Fruit fly (Drosophila melanogaster) whole organism, embryonic: ENCODE results near the gene Bacc.
A peak's percentile ranks its signal among the peaks of the same experiment; 100 is the strongest.

ENCODE experiments used
- Bdp1 ChIP-seq: fragments of 200-800 bp; sonication (Bioruptor generic); optimal IDR thresholded peaks from 3 replicates; lab custom pipeline; 2016; ENCODE audit warnings: missing biosample characterization, missing genetic modification characterization
- CG10565 ChIP-seq: fragments of 200-800 bp; sonication (Bioruptor generic); optimal IDR thresholded peaks from 3 replicates; lab custom pipeline; 2016; ENCODE audit warnings: missing biosample characterization, mild to moderate bottlenecking, missing genetic modification characterization
- CG12071 ChIP-seq: fragments of 200-800 bp; sonication (Bioruptor generic); optimal IDR thresholded peaks from 3 replicates; lab custom pipeline; 2018; ENCODE audit warnings: missing biosample characterization, mild to moderate bottlenecking, missing genetic modification characterization
- CG12104 ChIP-seq: fragments of 200-800 bp; sonication (Bioruptor generic); optimal IDR thresholded peaks from 3 replicates; lab custom pipeline; 2016; ENCODE audit warnings: missing biosample characterization, missing genetic modification characterization
- CG12769 ChIP-seq: fragments of 200-800 bp; sonication (Bioruptor generic); optimal IDR thresholded peaks from 2 replicates; lab custom pipeline; 2019; ENCODE audit warnings: missing biosample characterization, mild to moderate bottlenecking, missing genetic modification characterization, moderate library complexity
- CG12942 ChIP-seq: fragments of 200-800 bp; sonication (Bioruptor generic); optimal IDR thresholded peaks from 3 replicates; lab custom pipeline; 2016; ENCODE audit warnings: missing biosample characterization, missing genetic modification characterization
- CG15514 ChIP-seq: fragments of 200-800 bp; sonication (Bioruptor generic); optimal IDR thresholded peaks from 3 replicates; lab custom pipeline; 2017; ENCODE audit warnings: missing biosample characterization, missing genetic modification characterization, mild to moderate bottlenecking, moderate library complexity, missing genetic modification reagents
- CG16815 ChIP-seq: fragments of 200-800 bp; sonication (Bioruptor generic); optimal IDR thresholded peaks from 3 replicates; lab custom pipeline; 2017; ENCODE audit warnings: missing biosample characterization, mild to moderate bottlenecking, missing genetic modification characterization
- CG17359 ChIP-seq: fragments of 200-800 bp; sonication (Bioruptor generic); optimal IDR thresholded peaks from 3 replicates; lab custom pipeline; 2018; ENCODE audit warnings: missing biosample characterization, mild to moderate bottlenecking, missing genetic modification characterization, moderate library complexity
- CG17912 ChIP-seq: fragments of 200-800 bp; sonication (Bioruptor generic); optimal IDR thresholded peaks from 2 replicates; lab custom pipeline; 2018; ENCODE audit warnings: missing biosample characterization, mild to moderate bottlenecking, missing genetic modification characterization
- CG1792 ChIP-seq: fragments of 200-800 bp; sonication (Bioruptor generic); optimal IDR thresholded peaks from 2 replicates; lab custom pipeline; 2016; ENCODE audit warnings: missing biosample characterization, missing genetic modification characterization
- CG18619 ChIP-seq: fragments of 200-800 bp; sonication (Bioruptor generic); optimal IDR thresholded peaks from 3 replicates; lab custom pipeline; 2017; ENCODE audit warnings: missing biosample characterization, mild to moderate bottlenecking, missing genetic modification characterization
- CG18764 ChIP-seq: fragments of 200-800 bp; sonication (Bioruptor generic); optimal IDR thresholded peaks from 3 replicates; lab custom pipeline; 2016; ENCODE audit warnings: missing biosample characterization, missing genetic modification characterization
- CG2129 ChIP-seq: fragments of 200-800 bp; sonication (Bioruptor generic); IDR thresholded peaks from 2 replicates; pipeline ENCODE4 v1.3.6; 2022; ENCODE audit warnings: missing biosample characterization, missing genetic modification characterization; ENCODE audit not compliant: partially characterized antibody
- CG2712 ChIP-seq: fragments of 200-800 bp; optimal IDR thresholded peaks from 3 replicates; lab custom pipeline; 2019; ENCODE audit warnings: missing biosample characterization, mild to moderate bottlenecking, missing genetic modification characterization, moderate library complexity
- CG30403 ChIP-seq: fragments of 200-800 bp; sonication (Bioruptor generic); optimal IDR thresholded peaks from 3 replicates; lab custom pipeline; 2016; ENCODE audit warnings: missing biosample characterization, missing genetic modification characterization
- CG31365 ChIP-seq: fragments of 200-800 bp; sonication (Bioruptor generic); optimal IDR thresholded peaks from 2 replicates; lab custom pipeline; 2018; ENCODE audit warnings: missing biosample characterization, mild to moderate bottlenecking, missing genetic modification characterization
- CG31441 ChIP-seq: fragments of 200-800 bp; sonication (Bioruptor generic); IDR thresholded peaks from 2 replicates; pipeline ENCODE4 v1.3.6; 2022; ENCODE audit warnings: missing biosample characterization, missing genetic modification characterization
- CG42726 ChIP-seq: fragments of 200-800 bp; sonication (Bioruptor generic); IDR thresholded peaks from 2 replicates; pipeline ENCODE4 v1.3.6; 2022; ENCODE audit warnings: missing biosample characterization, missing genetic modification characterization; ENCODE audit not compliant: partially characterized antibody
- CG7786 ChIP-seq: fragments of 200-800 bp; sonication (Bioruptor generic); optimal IDR thresholded peaks from 2 replicates; lab custom pipeline; 2016; ENCODE audit warnings: missing biosample characterization, missing genetic modification characterization
- CG7928 ChIP-seq: fragments of 200-800 bp; sonication (Bioruptor generic); optimal IDR thresholded peaks from 2 replicates; lab custom pipeline; 2017; ENCODE audit warnings: missing biosample characterization, mild to moderate bottlenecking, missing genetic modification characterization
- CkIIα-i1 ChIP-seq: fragments of 200-800 bp; sonication (Bioruptor generic); IDR thresholded peaks from 2 replicates; pipeline ENCODE4 v1.3.6; 2022; ENCODE audit warnings: missing biosample characterization, missing genetic modification characterization
- Doc3 ChIP-seq: fragments of 200-800 bp; sonication (Bioruptor generic); IDR thresholded peaks from 3 replicates; pipeline ENCODE4 v1.3.6; 2022; ENCODE audit warnings: missing biosample characterization, missing genetic modification characterization; ENCODE audit not compliant: partially characterized antibody
- Fer3 ChIP-seq: fragments of 200-800 bp; sonication (Bioruptor generic); optimal IDR thresholded peaks from 2 replicates; lab custom pipeline; 2018; ENCODE audit warnings: missing biosample characterization, mild to moderate bottlenecking, missing genetic modification characterization, moderate library complexity
- HLHmδ ChIP-seq: fragments of 200-800 bp; sonication (Bioruptor generic); optimal IDR thresholded peaks from 2 replicates; lab custom pipeline; 2018; ENCODE audit warnings: missing biosample characterization, mild to moderate bottlenecking, missing genetic modification characterization, moderate library complexity
- HmgZ ChIP-seq: fragments of 200-800 bp; sonication (Bioruptor generic); optimal IDR thresholded peaks from 2 replicates; lab custom pipeline; 2018; ENCODE audit warnings: missing biosample characterization, mild to moderate bottlenecking, missing genetic modification characterization
- NC2α ChIP-seq: fragments of 200-800 bp; sonication (Bioruptor generic); optimal IDR thresholded peaks from 2 replicates; lab custom pipeline; 2016; ENCODE audit warnings: missing biosample characterization, missing genetic modification characterization
- NC2β ChIP-seq: fragments of 200-800 bp; sonication (Bioruptor generic); optimal IDR thresholded peaks from 2 replicates; lab custom pipeline; 2016; ENCODE audit warnings: missing biosample characterization, missing genetic modification characterization
- Nf-YC ChIP-seq: fragments of 200-800 bp; optimal IDR thresholded peaks from 3 replicates; lab custom pipeline; 2019; ENCODE audit warnings: missing biosample characterization, mild to moderate bottlenecking, missing genetic modification characterization, moderate library complexity
- Poxn ChIP-seq: fragments of 200-800 bp; sonication (Bioruptor generic); IDR thresholded peaks from 2 replicates; pipeline ENCODE4 v1.3.6; 2022; ENCODE audit warnings: missing biosample characterization, missing genetic modification characterization
- abd-A ChIP-seq: fragments of 200-800 bp; sonication (Bioruptor generic); optimal IDR thresholded peaks from 3 replicates; lab custom pipeline; 2019; ENCODE audit warnings: missing biosample characterization, mild to moderate bottlenecking, missing genetic modification characterization, moderate library complexity
- amos ChIP-seq: fragments of 200-800 bp; sonication (Bioruptor generic); IDR thresholded peaks from 2 replicates; pipeline ENCODE4 v1.3.6; 2022; ENCODE audit warnings: missing biosample characterization, missing genetic modification characterization; ENCODE audit not compliant: partially characterized antibody
- aop ChIP-seq: fragments of 200-800 bp; sonication (Bioruptor generic); IDR thresholded peaks from 2 replicates; pipeline ENCODE4 v1.3.6; 2022; ENCODE audit warnings: missing biosample characterization, missing genetic modification characterization
- bab2 ChIP-seq: fragments of 200-800 bp; sonication (Bioruptor generic); optimal IDR thresholded peaks from 2 replicates; lab custom pipeline; 2016; ENCODE audit warnings: missing biosample characterization, missing genetic modification characterization
- chm ChIP-seq: fragments of 200-800 bp; sonication (Bioruptor generic); IDR thresholded peaks from 2 replicates; pipeline ENCODE4 v1.3.6; 2022; ENCODE audit warnings: missing biosample characterization, missing genetic modification characterization
- crp ChIP-seq, 2 experiments: fragments of 200-800 bp; sonication (Bioruptor generic); optimal IDR thresholded peaks; 2 replicates in 1 of 2; 3 replicates in 1 of 2; lab custom pipeline; 2017; ENCODE audit warnings: missing biosample characterization in 2 of 2, missing genetic modification characterization in 2 of 2, mild to moderate bottlenecking in 1 of 2, moderate library complexity in 1 of 2
- fu2 ChIP-seq: fragments of 200-800 bp; sonication (Bioruptor generic); optimal IDR thresholded peaks from 2 replicates; lab custom pipeline; 2016; ENCODE audit warnings: missing biosample characterization, missing genetic modification characterization
- grau ChIP-seq: fragments of 200-800 bp; optimal IDR thresholded peaks from 3 replicates; lab custom pipeline; 2019; ENCODE audit warnings: missing biosample characterization, mild to moderate bottlenecking, missing genetic modification characterization, moderate library complexity
- gro ChIP-seq: fragments of 200-800 bp; sonication (Bioruptor generic); optimal IDR thresholded peaks from 2 replicates; lab custom pipeline; 2016; ENCODE audit warnings: missing biosample characterization, missing genetic modification characterization
- kah ChIP-seq: fragments of 200-800 bp; sonication (Bioruptor generic); optimal IDR thresholded peaks from 2 replicates; lab custom pipeline; 2018; ENCODE audit warnings: missing biosample characterization, mild to moderate bottlenecking, missing genetic modification characterization
- mam ChIP-seq: fragments of 200-800 bp; sonication (Bioruptor generic); optimal IDR thresholded peaks from 3 replicates; lab custom pipeline; 2016; ENCODE audit warnings: missing biosample characterization, missing genetic modification characterization
- nerfin-2 ChIP-seq: fragments of 200-800 bp; sonication (Bioruptor generic); IDR thresholded peaks from 2 replicates; pipeline ENCODE4 v1.3.6; 2022; ENCODE audit warnings: missing biosample characterization, missing genetic modification characterization; ENCODE audit not compliant: partially characterized antibody
- nmo ChIP-seq: fragments of 200-800 bp; sonication (Bioruptor generic); optimal IDR thresholded peaks from 2 replicates; lab custom pipeline; 2018; ENCODE audit warnings: missing biosample characterization, mild to moderate bottlenecking, missing genetic modification characterization, moderate library complexity
- rib ChIP-seq: fragments of 200-800 bp; sonication (Bioruptor generic); IDR thresholded peaks from 2 replicates; pipeline ENCODE4 v1.3.6; 2022; ENCODE audit warnings: missing biosample characterization, missing genetic modification characterization
- scrt ChIP-seq: fragments of 200-800 bp; sonication (Bioruptor generic); optimal IDR thresholded peaks from 2 replicates; lab custom pipeline; 2018; ENCODE audit warnings: missing biosample characterization, mild to moderate bottlenecking, missing genetic modification characterization, moderate library complexity
- sens-2 ChIP-seq: fragments of 200-800 bp; sonication (Bioruptor generic); IDR thresholded peaks from 2 replicates; pipeline ENCODE4 v1.3.6; 2022; ENCODE audit warnings: missing biosample characterization, missing genetic modification characterization
- unc-4 ChIP-seq: fragments of 200-800 bp; sonication (Bioruptor generic); IDR thresholded peaks from 2 replicates; pipeline ENCODE4 v1.3.6; 2022; ENCODE audit warnings: missing biosample characterization, missing genetic modification characterization; ENCODE audit not compliant: partially characterized antibody
- zen2 ChIP-seq: fragments of 200-800 bp; sonication (Bioruptor generic); IDR thresholded peaks from 3 replicates; pipeline ENCODE4 v1.3.6; 2022; ENCODE audit warnings: missing biosample characterization, missing genetic modification characterization; ENCODE audit not compliant: partially characterized antibody

Bacc gene

DNA sequence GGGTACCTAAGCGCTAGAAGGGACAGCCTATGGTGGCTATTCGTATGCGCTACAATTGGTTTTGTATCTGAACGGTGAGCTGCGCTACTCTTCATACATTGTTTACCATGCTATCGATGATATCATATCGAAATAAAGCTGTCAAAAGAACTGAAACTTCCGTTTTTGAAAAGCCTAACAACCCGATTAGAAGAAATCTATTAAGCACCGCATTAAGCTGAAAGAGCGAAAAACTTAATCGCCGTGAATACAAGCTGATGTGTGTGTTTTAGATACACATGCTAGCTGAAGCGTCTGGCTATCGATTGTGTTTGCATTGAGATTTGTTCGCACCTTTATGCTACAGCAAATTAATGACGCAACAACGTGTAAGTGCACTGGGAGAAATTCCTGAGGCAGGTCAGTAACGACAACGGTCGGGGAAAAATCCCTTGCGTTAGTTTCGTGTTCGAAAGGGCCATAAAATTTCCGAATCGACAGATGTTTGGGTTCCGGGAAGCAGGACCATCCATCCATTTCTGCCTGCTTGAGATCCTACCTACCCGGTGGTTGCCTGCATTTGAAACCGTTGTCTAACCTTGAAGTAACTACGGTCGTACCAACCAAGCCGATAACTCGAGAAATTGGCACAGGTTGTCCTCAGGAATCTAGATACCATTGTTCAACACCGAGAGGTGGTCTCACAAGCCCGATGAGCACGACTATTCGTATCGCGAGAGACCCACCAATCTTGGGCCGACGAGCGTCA is 1.7 kb upstream of the Bacc start (continued):
- TF ChIP-seq amos (GFP tag; lab: Robert Waterston, UW): no peak
- TF ChIP-seq CG18619 (GFP tag; lab: Kevin White, UChicago): peak; percentile 76
- TF ChIP-seq Bdp1 (GFP tag; lab: Kevin White, UChicago): peak; percentile 53
- peak; percentile 67 for TF ChIP-seq CG18764 (GFP tag; lab: Kevin White, UChicago)
- peak; percentile 92 for TF ChIP-seq CG12769 (tag; lab: Kevin White, UChicago)
- no peak for TF ChIP-seq Doc3
- peak; percentile 87 for TF ChIP-seq CG2712 (tag; lab: Kevin White, UChicago)
- no peak for TF ChIP-seq unc-4 (GFP tag; lab: Robert Waterston, UW)
- TF ChIP-seq bab2 (GFP tag; lab: Kevin White, UChicago): peak; percentile 82
- TF ChIP-seq CG31365 (tag; lab: Kevin White, UChicago): peak; percentile 79
- TF ChIP-seq CG12071: peak; percentile 83
- no peak for TF ChIP-seq aop (GFP tag; lab: Robert Waterston, UW)
- peak; percentile 78 for TF ChIP-seq CG30403 (GFP tag; lab: Kevin White, UChicago)
- TF ChIP-seq zen2 (GFP tag; lab: Robert Waterston, UW): no peak
- TF ChIP-seq sens-2 (GFP tag; lab: Robert Waterston, UW): no peak
- peak; percentile 61 for TF ChIP-seq CG7928 (GFP tag; lab: Kevin White, UChicago)
- no peak for TF ChIP-seq rib
- TF ChIP-seq scrt (GFP tag; lab: Kevin White, UChicago): peak; percentile 78
- no peak for TF ChIP-seq Poxn (GFP tag; lab: Robert Waterston, UW)
- peak; percentile 66 for TF ChIP-seq CG12104 (GFP tag; lab: Kevin White, UChicago)
- peak; percentile 86 for TF ChIP-seq grau
- TF ChIP-seq abd-A (tag; lab: Kevin White, UChicago): peak; percentile 94
- TF ChIP-seq HLHmδ (GFP tag; lab: Kevin White, UChicago): no peak
- no peak for TF ChIP-seq CG42726 (GFP tag; lab: Robert Waterston, UW)
- TF ChIP-seq CG17912 (GFP tag; lab: Kevin White, UChicago): no peak
- TF ChIP-seq gro: peak; percentile 93
- peak; percentile 56 for TF ChIP-seq CG16815 (GFP tag; lab: Kevin White, UChicago)
- peak; percentile 76 for TF ChIP-seq CG7786 (GFP tag; lab: Kevin White, UChicago)
- TF ChIP-seq fu2 (GFP tag; lab: Kevin White, UChicago): peak; percentile 69
- TF ChIP-seq NC2β (GFP tag; lab: Kevin White, UChicago): peak; percentile 44
- TF ChIP-seq CG2129 (GFP tag; lab: Robert Waterston, UW): no peak
- peak; percentile 19 for TF ChIP-seq NC2α (GFP tag; lab: Kevin White, UChicago)
- peak; percentile 83 for TF ChIP-seq mam (GFP tag; lab: Kevin White, UChicago)
- no peak for TF ChIP-seq chm (GFP tag; lab: Robert Waterston, UW)
- peak; percentile 88 for TF ChIP-seq Fer3 (tag; lab: Kevin White, UChicago)
- no peak for TF ChIP-seq CkIIα-i1 (GFP tag; lab: Robert Waterston, UW)
- TF ChIP-seq HmgZ (tag; lab: Kevin White, UChicago): peak; percentile 85
- peak; percentile 84 for TF ChIP-seq CG17359
- peak in 1 of 2 experiments; percentile 16 for TF ChIP-seq crp (GFP tag; optimal IDR thresholded peaks at IDR 0.05; lab: Kevin White, UChicago)
- no peak for TF ChIP-seq CG31441 (GFP tag; lab: Robert Waterston, UW)
- no peak for TF ChIP-seq CG10565 (GFP tag; lab: Kevin White, UChicago)
- peak; percentile 2 for TF ChIP-seq kah
- TF ChIP-seq CG1792 (GFP tag; lab: Kevin White, UChicago): peak; percentile 75
- peak; percentile 48 for TF ChIP-seq CG12942 (GFP tag; lab: Kevin White, UChicago)
- TF ChIP-seq nerfin-2 (GFP tag; lab: Robert Waterston, UW): no peak
- peak; percentile 65 for TF ChIP-seq Nf-YC (tag; lab: Kevin White, UChicago)
- TF ChIP-seq nmo (GFP tag; lab: Kevin White, UChicago): peak; percentile 85
- peak; percentile 81 for TF ChIP-seq CG15514 (GFP tag; lab: Kevin White, UChicago)
